Fruit fly (Drosophila melanogaster) whole organism, adult: ENCODE measurements around the gene Hml.
A peak's percentile ranks its signal among the peaks of the same experiment; 100 is the strongest.

Source experiments
- CG11617 ChIP-seq: fragments of 200-800 bp; sonication (Bioruptor generic); optimal IDR thresholded peaks from 2 replicates; lab custom pipeline; 2017; ENCODE audit warnings: mild to moderate bottlenecking, missing biosample characterization, missing genetic modification reagents, missing genetic modification characterization
- CG12768 ChIP-seq: fragments of 200-800 bp; sonication (Bioruptor generic); optimal IDR thresholded peaks from 2 replicates; lab custom pipeline; 2017; ENCODE audit warnings: missing biosample characterization, missing genetic modification characterization, mild to moderate bottlenecking, moderate library complexity, missing genetic modification reagents
- CG14711 ChIP-seq: fragments of 200-800 bp; sonication (Bioruptor generic); optimal IDR thresholded peaks from 2 replicates; lab custom pipeline; 2018; ENCODE audit warnings: missing biosample characterization, mild to moderate bottlenecking, missing genetic modification characterization, moderate library complexity
- CG1620 ChIP-seq: fragments of 200-800 bp; sonication (Bioruptor generic); optimal IDR thresholded peaks from 2 replicates; lab custom pipeline; 2016; ENCODE audit warnings: missing biosample characterization, missing genetic modification characterization
- CG33017 ChIP-seq: fragments of 200-800 bp; sonication (Bioruptor generic); optimal IDR thresholded peaks from 2 replicates; lab custom pipeline; 2018; ENCODE audit warnings: missing biosample characterization, mild to moderate bottlenecking, missing genetic modification characterization, moderate library complexity
- CG5204 ChIP-seq: fragments of 200-800 bp; sonication (Bioruptor generic); optimal IDR thresholded peaks from 2 replicates; lab custom pipeline; 2016; ENCODE audit warnings: missing biosample characterization, missing genetic modification characterization
- CG7045 ChIP-seq: fragments of 200-800 bp; sonication (Bioruptor generic); optimal IDR thresholded peaks from 2 replicates; lab custom pipeline; 2017; ENCODE audit warnings: missing biosample characterization, mild to moderate bottlenecking, missing genetic modification characterization
- CG7101 ChIP-seq: fragments of 200-800 bp; sonication (Bioruptor generic); optimal IDR thresholded peaks from 2 replicates; lab custom pipeline; 2018; ENCODE audit warnings: missing biosample characterization, mild to moderate bottlenecking, missing genetic modification characterization, moderate library complexity
- Clk ChIP-seq: fragments of 200-800 bp; sonication (Bioruptor generic); optimal IDR thresholded peaks from 2 replicates; lab custom pipeline; 2017; ENCODE audit warnings: missing biosample characterization, missing genetic modification characterization
- Crg-1 ChIP-seq: fragments of 200-800 bp; sonication (Bioruptor generic); optimal IDR thresholded peaks from 2 replicates; lab custom pipeline; 2016; ENCODE audit warnings: missing biosample characterization, missing genetic modification characterization
- Hr96 ChIP-seq: fragments of 200-800 bp; sonication (Bioruptor generic); optimal IDR thresholded peaks from 2 replicates; lab custom pipeline; 2016; ENCODE audit warnings: missing biosample characterization, missing genetic modification characterization
- Mnt ChIP-seq: fragments of 200-800 bp; sonication (Bioruptor generic); optimal IDR thresholded peaks from 2 replicates; lab custom pipeline; 2016; ENCODE audit warnings: missing biosample characterization, mild to moderate bottlenecking, missing genetic modification characterization
- bab1 ChIP-seq: fragments of 200-800 bp; sonication (Bioruptor generic); optimal IDR thresholded peaks from 3 replicates; lab custom pipeline; 2019; ENCODE audit warnings: missing biosample characterization, mild to moderate bottlenecking, missing genetic modification characterization, moderate library complexity
- cic ChIP-seq: fragments of 200-800 bp; sonication (Bioruptor generic); optimal IDR thresholded peaks from 2 replicates; lab custom pipeline; 2017; ENCODE audit warnings: missing biosample characterization, mild to moderate bottlenecking, missing genetic modification characterization, moderate library complexity
- cnc ChIP-seq, 2 experiments: fragments of >200 bp; optimal IDR thresholded peaks; 2 replicates each; lab custom pipeline; 2017
- kay ChIP-seq: fragments of 200-800 bp; sonication (Bioruptor generic); peaks from one replicate; lab custom pipeline; 2016; ENCODE audit warnings: missing biosample characterization, missing genetic modification characterization, borderline replicate concordance
- ovo ChIP-seq: fragments of 200-800 bp; sonication (Bioruptor generic); optimal IDR thresholded peaks from 2 replicates; lab custom pipeline; 2016; ENCODE audit warnings: missing biosample characterization, missing genetic modification characterization
- pad ChIP-seq: fragments of 200-800 bp; sonication (Bioruptor generic); optimal IDR thresholded peaks from 3 replicates; lab custom pipeline; 2017; ENCODE audit warnings: missing biosample characterization, missing genetic modification characterization, mild to moderate bottlenecking, moderate library complexity, missing genetic modification reagents
- tj ChIP-seq: fragments of 200-800 bp; sonication (Bioruptor generic); optimal IDR thresholded peaks from 3 replicates; lab custom pipeline; 2017; ENCODE audit warnings: missing biosample characterization, mild to moderate bottlenecking, missing genetic modification characterization, moderate library complexity
- toe ChIP-seq: fragments of 200-800 bp; sonication (Bioruptor generic); optimal IDR thresholded peaks from 2 replicates; lab custom pipeline; 2016; ENCODE audit warnings: missing biosample characterization, missing genetic modification characterization

The Hml gene

DNA sequence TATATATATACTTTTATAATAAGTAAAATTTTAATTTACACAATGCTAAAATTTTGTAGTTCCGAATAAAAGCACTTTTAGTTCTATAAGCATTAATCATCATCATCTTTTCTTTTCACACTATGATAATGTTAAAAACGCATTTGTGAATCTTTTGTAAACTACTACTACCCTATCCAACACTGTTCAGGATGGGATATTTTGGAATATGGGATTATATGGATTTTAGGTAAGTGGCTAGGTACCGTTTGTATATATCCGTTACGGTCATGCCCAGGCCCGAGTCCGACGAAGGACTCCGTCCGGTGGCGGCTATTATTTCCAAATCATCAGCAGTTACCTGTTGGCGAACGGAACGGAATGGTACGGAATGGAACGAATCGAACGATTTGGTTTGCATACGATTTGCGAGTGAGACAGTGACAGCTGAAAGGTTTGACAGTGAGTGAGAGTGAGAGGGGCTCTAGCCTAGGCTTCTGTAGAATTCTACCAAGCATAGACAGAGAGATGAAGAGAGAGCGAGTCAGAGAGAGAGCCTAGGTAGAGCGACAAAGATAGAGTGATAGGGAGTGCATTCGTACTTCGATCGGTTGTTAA, 38.7 kb downstream of the Hml start:
- TF ChIP-seq Crg-1 (GFP tag; lab: Kevin White, UChicago) (no peak), Hr96 (GFP tag; lab: Kevin White, UChicago) (no peak), CG33017 (tag; lab: Kevin White, UChicago) (no peak), kay (GFP tag; lab: Kevin White, UChicago) (no peak), tj (GFP tag; lab: Kevin White, UChicago) (no peak), cic (no peak), CG11617 (no peak), pad (no peak)

DNA sequence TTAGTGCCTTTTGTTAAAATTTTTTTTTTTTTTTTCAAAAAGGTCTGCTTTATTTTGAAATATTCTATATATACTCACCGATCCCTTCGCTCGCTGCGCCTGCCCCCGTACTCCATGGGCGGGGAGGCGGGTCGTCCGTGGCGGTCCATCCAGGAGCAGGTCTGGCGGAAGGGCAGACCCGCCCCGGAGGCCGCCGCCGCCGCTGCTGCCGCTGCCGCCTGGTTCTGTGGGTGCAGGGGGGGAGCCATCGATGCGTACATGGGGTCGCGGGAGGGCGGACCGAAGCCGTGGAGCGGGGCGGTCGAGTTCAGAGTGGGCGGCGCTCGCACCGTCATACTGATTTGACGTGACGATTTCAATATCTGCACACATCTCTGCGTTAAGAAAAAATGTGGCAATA, 41.2 kb downstream of the Hml start:
- TF ChIP-seq CG7045 (GFP tag; lab: Kevin White, UChicago) (no peak), CG7101 (tag; lab: Kevin White, UChicago) (no peak), cnc (optimal IDR thresholded peaks at IDR 0.05; lab: Kevin White, UChicago) (no peak), Mnt (GFP tag; lab: Kevin White, UChicago) (no peak)

dm6 chr3L:13900635-13901034, 54.8 kb downstream of the Hml start:
- TF ChIP-seq bab1 (GFP tag; lab: Kevin White, UChicago) (peak; percentile 30), cnc (optimal IDR thresholded peaks at IDR 0.05; lab: Kevin White, UChicago) (no peak)

dm6 chr3L:13903186-13904020, 57.5 kb downstream of the Hml start, which contains the start of gene dysc:
Gene dysc, minus strand, starts transcription at chr3L:13903236.
- TF ChIP-seq Hr96 (GFP tag; lab: Kevin White, UChicago): peak; percentile 9
- peak; percentile 16 for TF ChIP-seq CG14711
- TF ChIP-seq cnc (optimal IDR thresholded peaks at IDR 0.05; lab: Kevin White, UChicago): no peak
- TF ChIP-seq toe (GFP tag; lab: Kevin White, UChicago): peak; percentile 24
- TF ChIP-seq Mnt (GFP tag; lab: Kevin White, UChicago): no peak
- TF ChIP-seq cic: no peak
- TF ChIP-seq CG5204 (GFP tag; lab: Kevin White, UChicago): peak; percentile 13
- no peak for TF ChIP-seq Crg-1 (GFP tag; lab: Kevin White, UChicago)
- TF ChIP-seq CG11617: peak; percentile 10
- TF ChIP-seq CG33017 (tag; lab: Kevin White, UChicago): peak; percentile 75
- TF ChIP-seq CG7045 (GFP tag; lab: Kevin White, UChicago): peak; percentile 33
- no peak for TF ChIP-seq kay (GFP tag; lab: Kevin White, UChicago)
- TF ChIP-seq Clk (GFP tag; lab: Kevin White, UChicago): no peak
- peak; percentile 65 for TF ChIP-seq CG7101 (tag; lab: Kevin White, UChicago)
- TF ChIP-seq bab1 (GFP tag; lab: Kevin White, UChicago): no peak
- TF ChIP-seq ovo (GFP tag; lab: Kevin White, UChicago): no peak
- no peak for TF ChIP-seq CG1620 (GFP tag; lab: Kevin White, UChicago)
- no peak for TF ChIP-seq pad
- peak; percentile 37 for TF ChIP-seq CG12768 (GFP tag; lab: Kevin White, UChicago)
- no peak for TF ChIP-seq tj (GFP tag; lab: Kevin White, UChicago)

DNA sequence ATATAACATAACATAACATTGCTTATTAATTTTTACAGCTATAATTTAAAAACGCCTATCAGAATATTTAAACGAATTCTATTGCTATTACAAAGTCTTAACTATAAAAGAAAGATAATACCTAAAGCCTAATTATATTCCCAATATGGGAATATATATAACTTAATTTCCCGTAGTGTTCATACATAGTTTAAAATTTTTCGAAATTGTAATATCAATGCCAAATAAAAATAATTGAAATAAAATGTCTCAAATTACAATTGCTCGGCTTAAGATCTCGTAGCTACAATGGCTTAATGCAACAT, 58.1 kb downstream of the Hml start:
- TF ChIP-seq kay (GFP tag; lab: Kevin White, UChicago) (no peak), CG7045 (GFP tag; lab: Kevin White, UChicago) (no peak), CG5204 (GFP tag; lab: Kevin White, UChicago) (no peak), toe (GFP tag; lab: Kevin White, UChicago) (no peak), Clk (GFP tag; lab: Kevin White, UChicago) (no peak), Mnt (GFP tag; lab: Kevin White, UChicago) (no peak), CG33017 (tag; lab: Kevin White, UChicago) (no peak), Crg-1 (GFP tag; lab: Kevin White, UChicago) (no peak), ovo (GFP tag; lab: Kevin White, UChicago) (no peak), bab1 (GFP tag; lab: Kevin White, UChicago) (no peak), CG7101 (tag; lab: Kevin White, UChicago) (no peak), CG12768 (GFP tag; lab: Kevin White, UChicago) (no peak), cnc (optimal IDR thresholded peaks at IDR 0.05; lab: Kevin White, UChicago) (no peak), Hr96 (GFP tag; lab: Kevin White, UChicago) (no peak)

dm6 chr3L:13904426-13904825, 58.6 kb downstream of the Hml start:
- TF ChIP-seq pad: no peak
- no peak for TF ChIP-seq CG7101 (tag; lab: Kevin White, UChicago)
- TF ChIP-seq Clk (GFP tag; lab: Kevin White, UChicago): no peak
- no peak for TF ChIP-seq CG33017 (tag; lab: Kevin White, UChicago)
- TF ChIP-seq CG1620 (GFP tag; lab: Kevin White, UChicago): no peak
- no peak for TF ChIP-seq CG12768 (GFP tag; lab: Kevin White, UChicago)
- no peak for TF ChIP-seq Crg-1 (GFP tag; lab: Kevin White, UChicago)
- TF ChIP-seq kay (GFP tag; lab: Kevin White, UChicago): no peak
